Fruit fly (Drosophila melanogaster): ENCODE data around the gene CG4669.
A peak's percentile ranks its signal among the peaks of the same experiment; 100 is the strongest.

The CG4669 gene

DNA sequence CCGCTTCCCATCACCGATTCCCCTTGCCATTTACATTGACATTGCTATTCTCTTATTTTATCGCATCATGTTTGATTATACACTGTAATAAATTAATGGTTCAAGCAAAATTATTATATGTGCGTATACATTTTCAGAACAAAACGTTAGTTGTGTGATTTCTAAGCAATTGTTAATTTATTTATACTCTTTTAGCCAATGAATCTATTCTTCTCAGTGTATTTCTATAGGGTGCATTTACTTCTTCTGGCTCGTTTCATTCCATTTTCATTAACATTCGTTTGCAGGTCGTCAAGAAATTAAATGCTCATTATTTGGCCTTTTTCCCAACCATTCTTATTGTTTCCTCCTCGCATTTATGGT lies 46.7 kb upstream of the CG4669 start (continued):
- peak; percentile 65 for TF ChIP-seq Ets96B (tag; optimal IDR thresholded peaks at IDR 0.05)
- no peak for TF ChIP-seq CG8319 (GFP tag; optimal IDR thresholded peaks at IDR 0.05)
- TF ChIP-seq Sox14 (GFP tag; optimal IDR thresholded peaks at IDR 0.05): peak; percentile 47
- peak; percentile 8 for TF ChIP-seq CG11762 (GFP tag; optimal IDR thresholded peaks at IDR 0.05; ENCODE audit: insufficient read depth)
- no peak for TF ChIP-seq CG6808 (GFP tag; optimal IDR thresholded peaks at IDR 0.05)
- peak; percentile 72 for TF ChIP-seq CG15336 (GFP tag; IDR thresholded peaks at IDR 0.05)
- TF ChIP-seq lz (GFP tag; optimal IDR thresholded peaks at IDR 0.05): peak; percentile 13
- no peak for TF ChIP-seq fd59A (GFP tag; optimal IDR thresholded peaks at IDR 0.05)
- TF ChIP-seq Sox102F (GFP tag; optimal IDR thresholded peaks at IDR 0.05): peak; percentile 12
- peak; percentile 58 for TF ChIP-seq CG3032 (tag; optimal IDR thresholded peaks at IDR 0.05)
- TF ChIP-seq CG34406 (GFP tag; optimal IDR thresholded peaks at IDR 0.05): peak; percentile 29
- TF ChIP-seq dac (GFP tag; optimal IDR thresholded peaks at IDR 0.05): no peak
- peak; percentile 68 for TF ChIP-seq OdsH (GFP tag; optimal IDR thresholded peaks at IDR 0.05)
- no peak for TF ChIP-seq Blimp-1 (GFP tag; optimal IDR thresholded peaks at IDR 0.05)
- TF ChIP-seq fd85E (GFP tag; optimal IDR thresholded peaks at IDR 0.05): no peak
- TF ChIP-seq CG6276 (GFP tag; optimal IDR thresholded peaks at IDR 0.05): peak; percentile 35
- peak; percentile 81 for TF ChIP-seq Eip78C (GFP tag)
- no peak for TF ChIP-seq Ets21C (GFP tag; optimal IDR thresholded peaks at IDR 0.05)
- TF ChIP-seq Sox15 (GFP tag; optimal IDR thresholded peaks at IDR 0.05): no peak
- TF ChIP-seq CG11294 (GFP tag; IDR thresholded peaks at IDR 0.05): peak; percentile 37; the same call in 1 of the 2 replicates
- no peak for TF ChIP-seq CG9139 (GFP tag; optimal IDR thresholded peaks at IDR 0.05)

DNA sequence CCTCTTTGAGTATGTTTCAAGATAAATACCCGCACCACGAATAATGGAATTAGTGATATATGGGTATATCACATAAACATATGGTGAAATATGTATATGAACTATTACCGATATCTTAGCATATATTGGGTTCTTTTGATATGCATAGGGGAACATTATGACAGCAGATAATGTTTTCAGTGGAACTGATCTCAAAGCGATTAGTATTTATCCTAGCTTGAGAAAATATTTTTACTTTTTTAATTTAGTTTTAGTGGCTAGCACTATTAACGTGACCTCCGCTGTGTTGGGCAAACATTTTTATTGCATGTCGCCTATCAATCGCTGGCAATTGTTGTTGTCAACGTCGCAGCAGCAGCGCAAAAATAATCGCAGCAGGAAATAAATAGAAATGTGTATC lies 45.9 kb upstream of the CG4669 start:
- TF ChIP-seq topi (GFP tag; optimal IDR thresholded peaks at IDR 0.05) (no peak), ss (GFP tag; optimal IDR thresholded peaks at IDR 0.05) (peak in 1 of 2 experiments; percentile 36), CG11762 (GFP tag; optimal IDR thresholded peaks at IDR 0.05; ENCODE audit: insufficient read depth) (peak; percentile 30), fd59A (GFP tag; optimal IDR thresholded peaks at IDR 0.05) (peak; percentile 29), fd85E (GFP tag; optimal IDR thresholded peaks at IDR 0.05) (no peak), CG31627 (GFP tag; optimal IDR thresholded peaks at IDR 0.05) (peak; percentile 43), eg (GFP tag; IDR thresholded peaks at IDR 0.05) (peak; percentile 76), CG9139 (GFP tag; optimal IDR thresholded peaks at IDR 0.05) (no peak), CG3919 (GFP tag; optimal IDR thresholded peaks at IDR 0.05) (peak; percentile 46), Ets21C (GFP tag; optimal IDR thresholded peaks at IDR 0.05) (no peak), CG16779 (tag; optimal IDR thresholded peaks at IDR 0.05) (no peak), CG10631 (GFP tag; optimal IDR thresholded peaks at IDR 0.05) (peak; percentile 33), CG4318 (GFP tag; optimal IDR thresholded peaks at IDR 0.05) (peak; percentile 20), CG10669 (GFP tag; optimal IDR thresholded peaks at IDR 0.05) (peak; percentile 47), lz (GFP tag; optimal IDR thresholded peaks at IDR 0.05) (peak; percentile 30), salr (GFP tag; optimal IDR thresholded peaks at IDR 0.05) (peak in 1 of 2 experiments; percentile 70), CG6792 (GFP tag; optimal IDR thresholded peaks at IDR 0.05) (no peak), Hr39 (GFP tag; optimal IDR thresholded peaks at IDR 0.05) (peak; percentile 51), CG15336 (GFP tag; IDR thresholded peaks at IDR 0.05) (peak; percentile 57), CG34406 (GFP tag; optimal IDR thresholded peaks at IDR 0.05) (peak; percentile 3), dsx (GFP tag; optimal IDR thresholded peaks at IDR 0.05; ENCODE audit: poor library complexity, severe bottlenecking) (peak; percentile 26), net (GFP tag; optimal IDR thresholded peaks at IDR 0.05) (peak; percentile 55), CG7368 (GFP tag; optimal IDR thresholded peaks at IDR 0.05) (no peak), CG6808 (GFP tag; optimal IDR thresholded peaks at IDR 0.05) (no peak), fkh (GFP tag; optimal IDR thresholded peaks at IDR 0.05) (no peak), Ets96B (tag; optimal IDR thresholded peaks at IDR 0.05) (peak; percentile 55), CG6163 (GFP tag; IDR thresholded peaks at IDR 0.05) (peak; percentile 63; the same call in 2 of the 3 replicates), Met (GFP tag; optimal IDR thresholded peaks at IDR 0.05) (peak; percentile 28), spab (GFP tag; optimal IDR thresholded peaks at IDR 0.05) (peak; percentile 46), CG8119 (GFP tag; IDR thresholded peaks at IDR 0.05) (peak; percentile 63; the same call in 2 of the 3 replicates), Eip75B (GFP tag; optimal IDR thresholded peaks at IDR 0.05) (no peak), acj6 (GFP tag; optimal IDR thresholded peaks at IDR 0.05) (peak; percentile 58), Gug (GFP tag; IDR thresholded peaks at IDR 0.05) (peak; percentile 42), Sox15 (GFP tag; optimal IDR thresholded peaks at IDR 0.05) (no peak), CG1621 (tag; optimal IDR thresholded peaks at IDR 0.05) (no peak), CG6276 (GFP tag; optimal IDR thresholded peaks at IDR 0.05) (peak; percentile 48), Sox14 (GFP tag; optimal IDR thresholded peaks at IDR 0.05) (peak; percentile 58), OdsH (GFP tag; optimal IDR thresholded peaks at IDR 0.05) (peak; percentile 60), Eip93F (GFP tag; optimal IDR thresholded peaks at IDR 0.05) (no peak), CG8319 (GFP tag; optimal IDR thresholded peaks at IDR 0.05) (peak; percentile 10), achi (GFP tag; optimal IDR thresholded peaks at IDR 0.05) (peak; percentile 41)

All from whole organism, prepupa.